Fruit fly (Drosophila melanogaster) whole organism, prepupa: Measurements from ENCODE around the gene CG3526.

Experiments used
- CG10631 ChIP-seq: fragments of 200-800 bp; sonication (Bioruptor generic); optimal IDR thresholded peaks from 2 replicates; lab custom pipeline; 2016; ENCODE audit warnings: missing biosample characterization, missing genetic modification characterization
- CG10669 ChIP-seq: fragments of 200-800 bp; sonication (Bioruptor generic); optimal IDR thresholded peaks from 3 replicates; lab custom pipeline; 2018; ENCODE audit warnings: missing biosample characterization, mild to moderate bottlenecking, missing genetic modification characterization, moderate library complexity
- CG11294 ChIP-seq: fragments of 200-800 bp; sonication (Bioruptor generic); IDR thresholded peaks from 2 replicates; pipeline ENCODE4 v1.3.6; 2022; ENCODE audit warnings: missing biosample characterization, missing genetic modification characterization
- CG11762 ChIP-seq: fragments of 200-800 bp; sonication (Bioruptor generic); optimal IDR thresholded peaks from 3 replicates; lab custom pipeline; 2016; ENCODE audit warnings: missing biosample characterization, missing genetic modification characterization; ENCODE audit not compliant: insufficient read depth
- CG15336 ChIP-seq: fragments of 200-800 bp; sonication (Bioruptor generic); IDR thresholded peaks from 2 replicates; pipeline ENCODE4 v1.3.6; 2022; ENCODE audit warnings: missing biosample characterization, missing genetic modification characterization
- CG3032 ChIP-seq: fragments of 200-800 bp; optimal IDR thresholded peaks from 2 replicates; lab custom pipeline; 2019; ENCODE audit warnings: missing biosample characterization, mild to moderate bottlenecking, missing genetic modification characterization, moderate library complexity
- CG31627 ChIP-seq: fragments of 200-800 bp; sonication (Bioruptor generic); optimal IDR thresholded peaks from 3 replicates; lab custom pipeline; 2016; ENCODE audit warnings: missing biosample characterization, missing genetic modification characterization
- CG32006 ChIP-seq: fragments of 200-800 bp; sonication (Bioruptor generic); optimal IDR thresholded peaks from 3 replicates; lab custom pipeline; 2017; ENCODE audit warnings: missing biosample characterization, mild to moderate bottlenecking, missing genetic modification characterization
- CG34406 ChIP-seq: fragments of 200-800 bp; sonication (Bioruptor generic); optimal IDR thresholded peaks from 3 replicates; lab custom pipeline; 2016; ENCODE audit warnings: missing biosample characterization, missing genetic modification characterization
- CG3919 ChIP-seq: fragments of 200-800 bp; sonication (Bioruptor generic); optimal IDR thresholded peaks from 3 replicates; lab custom pipeline; 2016; ENCODE audit warnings: missing biosample characterization, missing genetic modification characterization
- CG4318 ChIP-seq: fragments of 200-800 bp; sonication (Bioruptor generic); optimal IDR thresholded peaks from 3 replicates; lab custom pipeline; 2017; ENCODE audit warnings: missing biosample characterization, mild to moderate bottlenecking, missing genetic modification characterization
- CG6163 ChIP-seq: fragments of 200-800 bp; sonication (Bioruptor generic); IDR thresholded peaks from 3 replicates; pipeline ENCODE4 v1.3.6; 2022; ENCODE audit warnings: missing biosample characterization, missing genetic modification characterization
- CG6276 ChIP-seq: fragments of 200-800 bp; sonication (Bioruptor generic); optimal IDR thresholded peaks from 2 replicates; lab custom pipeline; 2017; ENCODE audit warnings: missing biosample characterization, mild to moderate bottlenecking, missing genetic modification characterization
- CG6792 ChIP-seq: fragments of 200-800 bp; sonication (Bioruptor generic); optimal IDR thresholded peaks from 3 replicates; lab custom pipeline; 2016; ENCODE audit warnings: missing biosample characterization, missing genetic modification characterization
- CG6808 ChIP-seq: fragments of 200-800 bp; sonication (Bioruptor generic); optimal IDR thresholded peaks from 3 replicates; lab custom pipeline; 2017; ENCODE audit warnings: missing biosample characterization, missing genetic modification characterization, mild to moderate bottlenecking, moderate library complexity, missing genetic modification reagents
- CG8119 ChIP-seq: fragments of 200-800 bp; sonication (Bioruptor generic); IDR thresholded peaks from 3 replicates; pipeline ENCODE4 v1.3.6; 2022; ENCODE audit warnings: missing biosample characterization, missing genetic modification characterization
- CG9139 ChIP-seq: fragments of 200-800 bp; sonication (Bioruptor generic); optimal IDR thresholded peaks from 3 replicates; lab custom pipeline; 2017; ENCODE audit warnings: missing biosample characterization, mild to moderate bottlenecking, missing genetic modification characterization
- Eip78C ChIP-seq: fragments of 200-800 bp; sonication (Bioruptor generic); peaks from one replicate; lab custom pipeline; 2016; ENCODE audit warnings: missing biosample characterization, missing genetic modification characterization
- Eip93F ChIP-seq: fragments of 200-800 bp; sonication (Bioruptor generic); optimal IDR thresholded peaks from 2 replicates; lab custom pipeline; 2016; ENCODE audit warnings: missing biosample characterization, mild to moderate bottlenecking, missing genetic modification characterization
- Ets21C ChIP-seq: fragments of 200-800 bp; sonication (Bioruptor generic); optimal IDR thresholded peaks from 3 replicates; lab custom pipeline; 2016; ENCODE audit warnings: missing biosample characterization, missing genetic modification characterization
- Hr38 ChIP-seq: sonication (Bioruptor generic); optimal IDR thresholded peaks from 2 replicates; lab custom pipeline; 2016; ENCODE audit warnings: missing biosample characterization, missing genetic modification characterization
- Hr39 ChIP-seq: fragments of 200-800 bp; sonication (Bioruptor generic); optimal IDR thresholded peaks from 2 replicates; lab custom pipeline; 2016; ENCODE audit warnings: missing biosample characterization, missing genetic modification characterization
- Lpt ChIP-seq: fragments of 200-800 bp; sonication (Bioruptor generic); optimal IDR thresholded peaks from 3 replicates; lab custom pipeline; 2016; ENCODE audit warnings: missing biosample characterization, missing genetic modification characterization
- Met ChIP-seq: fragments of 200-800 bp; sonication (Bioruptor generic); optimal IDR thresholded peaks from 3 replicates; lab custom pipeline; 2016; ENCODE audit warnings: missing biosample characterization, missing genetic modification characterization
- OdsH ChIP-seq: fragments of 200-800 bp; sonication (Bioruptor generic); optimal IDR thresholded peaks from 3 replicates; lab custom pipeline; 2016; ENCODE audit warnings: missing biosample characterization, missing genetic modification characterization
- Smox ChIP-seq: fragments of 200-800 bp; sonication (Bioruptor generic); optimal IDR thresholded peaks from 3 replicates; lab custom pipeline; 2016; ENCODE audit warnings: missing biosample characterization, missing genetic modification characterization
- Sox102F ChIP-seq: fragments of 200-800 bp; sonication (Bioruptor generic); optimal IDR thresholded peaks from 2 replicates; lab custom pipeline; 2016; ENCODE audit warnings: missing biosample characterization, mild to moderate bottlenecking, missing genetic modification characterization
- Sox14 ChIP-seq: fragments of 200-800 bp; sonication (Bioruptor generic); optimal IDR thresholded peaks from 3 replicates; lab custom pipeline; 2016; ENCODE audit warnings: missing biosample characterization, missing genetic modification characterization
- Sox15 ChIP-seq: fragments of 200-800 bp; sonication (Bioruptor generic); optimal IDR thresholded peaks from 3 replicates; lab custom pipeline; 2016; ENCODE audit warnings: missing biosample characterization, missing genetic modification characterization
- achi ChIP-seq: fragments of 200-800 bp; sonication (Bioruptor generic); optimal IDR thresholded peaks from 3 replicates; lab custom pipeline; 2016; ENCODE audit warnings: missing biosample characterization, missing genetic modification characterization
- acj6 ChIP-seq: fragments of 200-800 bp; sonication (Bioruptor generic); optimal IDR thresholded peaks from 3 replicates; lab custom pipeline; 2016; ENCODE audit warnings: missing biosample characterization, missing genetic modification characterization
- dac ChIP-seq: fragments of 200-800 bp; sonication (Bioruptor generic); optimal IDR thresholded peaks from 2 replicates; lab custom pipeline; 2017; ENCODE audit warnings: missing biosample characterization, mild to moderate bottlenecking, missing genetic modification characterization
- dsx ChIP-seq: fragments of 200-800 bp; optimal IDR thresholded peaks from 3 replicates; lab custom pipeline; 2019; ENCODE audit warnings: missing biosample characterization, mild to moderate bottlenecking, missing genetic modification characterization, moderate library complexity; ENCODE audit not compliant: poor library complexity, severe bottlenecking
- eg ChIP-seq: fragments of 200-800 bp; sonication (Bioruptor generic); IDR thresholded peaks from 3 replicates; pipeline ENCODE4 v1.3.6; 2022; ENCODE audit warnings: missing biosample characterization, missing genetic modification characterization
- fd59A ChIP-seq: fragments of 200-800 bp; sonication (Bioruptor generic); optimal IDR thresholded peaks from 2 replicates; lab custom pipeline; 2017; ENCODE audit warnings: missing biosample characterization, mild to moderate bottlenecking, missing genetic modification characterization, missing genetic modification reagents
- fd85E ChIP-seq: fragments of 200-800 bp; sonication (Bioruptor generic); optimal IDR thresholded peaks from 3 replicates; lab custom pipeline; 2016; ENCODE audit warnings: missing biosample characterization, missing genetic modification characterization
- lz ChIP-seq: fragments of 200-800 bp; sonication (Bioruptor generic); optimal IDR thresholded peaks from 3 replicates; lab custom pipeline; 2016; ENCODE audit warnings: missing biosample characterization, missing genetic modification characterization
- net ChIP-seq: fragments of 200-800 bp; sonication (Bioruptor generic); optimal IDR thresholded peaks from 3 replicates; lab custom pipeline; 2016; ENCODE audit warnings: missing biosample characterization, missing genetic modification characterization
- pdm3 ChIP-seq: fragments of 200-800 bp; sonication (Bioruptor generic); optimal IDR thresholded peaks from 3 replicates; lab custom pipeline; 2016; ENCODE audit warnings: missing biosample characterization, missing genetic modification characterization
- ss ChIP-seq, 2 experiments: fragments of 200-800 bp; sonication (Bioruptor generic); optimal IDR thresholded peaks; 2 replicates in 1 of 2; 3 replicates in 1 of 2; lab custom pipeline; 2017 to 2018; ENCODE audit warnings: mild to moderate bottlenecking in 2 of 2, missing biosample characterization in 2 of 2, missing genetic modification characterization in 2 of 2, moderate library complexity in 1 of 2
- svp ChIP-seq: fragments of 200-800 bp; sonication (Bioruptor generic); peaks from one replicate; lab custom pipeline; 2016; ENCODE audit warnings: missing biosample characterization, missing genetic modification characterization
- topi ChIP-seq: fragments of 200-800 bp; sonication (Bioruptor generic); optimal IDR thresholded peaks from 3 replicates; lab custom pipeline; 2016; ENCODE audit warnings: missing biosample characterization, missing genetic modification characterization

The CG3526 gene

dm6 chrX:2883561-2883960 is 7.0 kb upstream of the CG3526 start, which contains the start of gene CG14418:
CG14418 (minus strand) TSS chrX:2883661.
- TF ChIP-seq dsx (GFP tag; lab: Kevin White, UChicago) (no peak), Lpt (GFP tag; lab: Kevin White, UChicago) (no peak)

DNA sequence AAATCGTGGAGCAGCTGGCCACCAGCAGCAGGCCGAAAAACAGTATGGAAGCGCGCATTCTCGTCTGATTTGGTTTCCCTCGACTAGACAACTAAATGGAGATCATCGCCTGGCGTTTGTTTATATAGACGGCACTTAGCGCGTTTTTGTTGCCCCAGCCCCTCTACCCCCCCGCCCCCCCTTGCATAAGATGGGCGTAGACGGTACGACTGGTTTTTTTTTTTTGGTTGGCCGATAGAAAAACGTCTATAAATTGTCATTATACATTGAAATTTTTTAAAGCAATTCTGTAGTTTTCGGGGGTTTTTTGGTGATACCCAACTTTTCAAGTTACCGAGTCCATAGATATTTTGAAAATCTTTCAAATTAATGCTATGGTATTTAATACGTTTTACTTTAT is 4.8 kb upstream of the CG3526 start, which contains the start of gene CG14419:
CG14419 (minus strand) TSS at position 101 of the 400 bp plus-strand sequence.
- TF ChIP-seq achi (GFP tag; lab: Kevin White, UChicago): no peak
- no peak for TF ChIP-seq Smox (GFP tag; lab: Kevin White, UChicago)
- TF ChIP-seq CG4318: no peak
- no peak for TF ChIP-seq dsx (GFP tag; lab: Kevin White, UChicago)
- TF ChIP-seq topi (GFP tag; lab: Kevin White, UChicago): no peak
- TF ChIP-seq OdsH: no peak
- TF ChIP-seq svp (GFP tag; lab: Kevin White, UChicago): no peak
- TF ChIP-seq, all 60 proteins: peak for 0

- no peak for TF ChIP-seq CG8119 (GFP tag; lab: Robert Waterston, UW)
- TF ChIP-seq CG34406 (GFP tag; lab: Kevin White, UChicago): no peak
- no peak for TF ChIP-seq Ets21C (GFP tag; lab: Kevin White, UChicago)
- no peak for TF ChIP-seq CG6163 (GFP tag; lab: Robert Waterston, UW)
- TF ChIP-seq CG15336 (GFP tag; lab: Robert Waterston, UW): no peak
- no peak for TF ChIP-seq fd59A (GFP tag; lab: Kevin White, UChicago)
- TF ChIP-seq pdm3 (GFP tag; lab: Kevin White, UChicago): no peak
- no peak for TF ChIP-seq net
- no peak for TF ChIP-seq fd85E (GFP tag; lab: Kevin White, UChicago)
- TF ChIP-seq Sox102F (GFP tag; lab: Kevin White, UChicago): no peak
- TF ChIP-seq dac (GFP tag; lab: Kevin White, UChicago): no peak
- no peak for TF ChIP-seq CG31627 (GFP tag; lab: Kevin White, UChicago)
- no peak for TF ChIP-seq topi (GFP tag; lab: Kevin White, UChicago)
- TF ChIP-seq CG3032: no peak
- no peak for TF ChIP-seq Met (GFP tag; lab: Kevin White, UChicago)
- no peak for TF ChIP-seq CG3919 (GFP tag; lab: Kevin White, UChicago)
- TF ChIP-seq CG9139 (GFP tag; lab: Kevin White, UChicago): no peak
- TF ChIP-seq CG11294 (GFP tag; lab: Robert Waterston, UW): no peak
- no peak for TF ChIP-seq Lpt (GFP tag; lab: Kevin White, UChicago)
- TF ChIP-seq Smox (GFP tag; lab: Kevin White, UChicago): no peak
- TF ChIP-seq, all 60 proteins: peak for 0
Observed at dm6 chrX:2888211-2888610, 2.4 kb upstream of the CG3526 start.

dm6 chrX:2907105-2907694 is 16.6 kb downstream of the CG3526 start:
- TF ChIP-seq topi (GFP tag; lab: Kevin White, UChicago) (peak; percentile 49), pdm3 (GFP tag; lab: Kevin White, UChicago) (peak; percentile 36), Sox14 (GFP tag; lab: Kevin White, UChicago) (peak; percentile 9), Sox102F (GFP tag; lab: Kevin White, UChicago) (peak; percentile 0), Hr38 (GFP tag; lab: Kevin White, UChicago) (no peak), CG6808 (GFP tag; lab: Kevin White, UChicago) (no peak), CG32006 (GFP tag; lab: Kevin White, UChicago) (peak; percentile 10), Eip93F (GFP tag; lab: Kevin White, UChicago) (no peak), eg (GFP tag; lab: Robert Waterston, UW) (peak; percentile 24; the same call in 1 of the 3 replicates), fd59A (GFP tag; lab: Kevin White, UChicago) (no peak), CG6792 (GFP tag; lab: Kevin White, UChicago) (peak; percentile 10), CG3032 (no peak), ss (GFP tag; optimal IDR thresholded peaks at IDR 0.05; lab: Kevin White, UChicago) (no peak), CG10631 (peak; percentile 15), svp (GFP tag; lab: Kevin White, UChicago) (peak; percentile 74), Met (GFP tag; lab: Kevin White, UChicago) (peak; percentile 43), Sox15 (peak; percentile 24), OdsH (peak; percentile 24), Smox (GFP tag; lab: Kevin White, UChicago) (peak; percentile 26), CG8119 (GFP tag; lab: Robert Waterston, UW) (no peak), CG11294 (GFP tag; lab: Robert Waterston, UW) (no peak), lz (GFP tag; lab: Kevin White, UChicago) (peak; percentile 33), CG6276 (GFP tag; lab: Kevin White, UChicago) (no peak), CG10669 (GFP tag; lab: Kevin White, UChicago) (peak; percentile 21), CG11762 (GFP tag; lab: Kevin White, UChicago) (no peak), Hr39 (GFP tag; lab: Kevin White, UChicago) (peak; percentile 55), acj6 (GFP tag; lab: Kevin White, UChicago) (no peak), Eip78C (GFP tag; lab: Kevin White, UChicago) (peak; percentile 75), CG31627 (GFP tag; lab: Kevin White, UChicago) (peak; percentile 49), achi (GFP tag; lab: Kevin White, UChicago) (peak; percentile 3)
